Fruit fly (Drosophila melanogaster) whole organism, pupa: Measurements from ENCODE around the gene CG3581.

Source experiments
- CG13204 ChIP-seq: fragments of 200-800 bp; sonication (Bioruptor generic); optimal IDR thresholded peaks from 2 replicates; lab custom pipeline; 2018; ENCODE audit warnings: missing biosample characterization, mild to moderate bottlenecking, missing genetic modification characterization, moderate library complexity
- CG32121 ChIP-seq: fragments of 200-800 bp; sonication (Bioruptor generic); IDR thresholded peaks from 2 replicates; pipeline ENCODE4 v1.3.6; 2022; ENCODE audit warnings: missing biosample characterization, missing genetic modification characterization
- CG34367 ChIP-seq: fragments of 200-800 bp; sonication (Bioruptor generic); optimal IDR thresholded peaks from 2 replicates; lab custom pipeline; 2018; ENCODE audit warnings: missing biosample characterization, mild to moderate bottlenecking, missing genetic modification characterization
- CG4496 ChIP-seq: fragments of 200-800 bp; sonication (Bioruptor generic); IDR thresholded peaks from 3 replicates; pipeline ENCODE4 v1.3.6; 2022; ENCODE audit warnings: missing biosample characterization, missing genetic modification characterization
- CG8159 ChIP-seq: fragments of 200-800 bp; sonication (Bioruptor generic); optimal IDR thresholded peaks from 3 replicates; lab custom pipeline; 2018; ENCODE audit warnings: missing biosample characterization, mild to moderate bottlenecking, missing genetic modification characterization, moderate library complexity
- CG8301 ChIP-seq: fragments of 200-800 bp; sonication (Bioruptor generic); optimal IDR thresholded peaks from 2 replicates; lab custom pipeline; 2018; ENCODE audit warnings: missing biosample characterization, mild to moderate bottlenecking, missing genetic modification characterization
- D1 ChIP-seq: fragments of 200-800 bp; sonication (Bioruptor generic); optimal IDR thresholded peaks from 2 replicates; lab custom pipeline; 2018; ENCODE audit warnings: missing biosample characterization, mild to moderate bottlenecking, missing genetic modification characterization, moderate library complexity
- EcR ChIP-seq: fragments of 200-800 bp; sonication (Bioruptor generic); optimal IDR thresholded peaks from 3 replicates; lab custom pipeline; 2019; ENCODE audit warnings: missing biosample characterization, missing genetic modification characterization, mild to moderate bottlenecking, moderate library complexity, missing genetic modification reagents
- Pif1B ChIP-seq: fragments of 200-800 bp; sonication (Bioruptor generic); optimal IDR thresholded peaks from 3 replicates; lab custom pipeline; 2016; ENCODE audit warnings: missing biosample characterization, missing genetic modification characterization
- Snoo ChIP-seq: fragments of 200-800 bp; sonication (Bioruptor generic); optimal IDR thresholded peaks from 3 replicates; lab custom pipeline; 2017; ENCODE audit warnings: missing biosample characterization, mild to moderate bottlenecking, missing genetic modification characterization, inconsistent platforms
- fd96Ca ChIP-seq: fragments of 200-800 bp; sonication (Bioruptor generic); IDR thresholded peaks from 3 replicates; pipeline ENCODE4 v1.3.6; 2022; ENCODE audit warnings: missing biosample characterization, missing genetic modification characterization
- gl ChIP-seq: fragments of 200-800 bp; sonication (Bioruptor generic); optimal IDR thresholded peaks from 2 replicates; lab custom pipeline; 2018; ENCODE audit warnings: missing biosample characterization, mild to moderate bottlenecking, missing genetic modification characterization

dm6 chr3R:19374689-19375088 is at the start of gene CG3581:
- TF ChIP-seq gl (tag; lab: Kevin White, UChicago) (no peak), fd96Ca (GFP tag; lab: Robert Waterston, UW) (no peak), CG34367 (tag; lab: Kevin White, UChicago) (no peak), Pif1B (GFP tag; lab: Kevin White, UChicago) (no peak), CG8301 (tag; lab: Kevin White, UChicago) (no peak), CG13204 (no peak), CG32121 (GFP tag; lab: Robert Waterston, UW) (no peak), CG8159 (tag; lab: Kevin White, UChicago) (no peak), D1 (tag; lab: Kevin White, UChicago) (no peak), Snoo (no peak), CG4496 (no peak), EcR (GFP tag; lab: Kevin White, UChicago) (no peak)
